Fruit fly (Drosophila melanogaster): Measurements from ENCODE around the gene MED28.

DNA sequence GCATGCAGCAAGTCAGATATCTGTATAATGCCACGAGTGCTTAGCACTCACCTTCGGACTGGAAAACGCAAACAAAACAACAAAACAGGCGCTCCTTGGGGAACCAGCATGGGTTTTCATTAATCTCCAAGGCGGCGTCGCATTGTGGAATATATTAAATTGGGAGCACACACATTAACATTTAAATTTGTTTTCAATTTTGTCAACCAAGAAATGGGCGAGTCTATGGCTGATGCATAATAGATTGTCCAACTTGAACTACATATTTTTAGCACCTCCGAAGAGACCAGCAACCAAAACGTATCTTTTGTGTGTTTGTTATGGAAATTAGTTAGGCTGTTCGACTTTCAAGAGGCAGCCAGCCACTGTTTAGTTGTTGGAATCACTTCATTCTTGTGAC, 29.4 kb upstream of the MED28 start:
- TF ChIP-seq foxo (GFP tag; optimal IDR thresholded peaks at IDR 0.05) (no peak), pan (optimal IDR thresholded peaks at IDR 0.05) (no peak), Abd-B (GFP tag; optimal IDR thresholded peaks at IDR 0.05) (no peak)
